Worm (Caenorhabditis elegans) whole organism, midembryonic: ENCODE data around the gene ZK938.10.

Experiments used
- flt-1 ChIP-seq: fragments of 200-800 bp; sonication (Bioruptor generic); IDR thresholded peaks from 2 replicates; pipeline ENCODE4 v1.3.6; 2022; ENCODE audit warnings: missing genetic modification characterization, missing compliant biosample characterization
- klf-2 ChIP-seq: fragments of 200-800 bp; sonication (Bioruptor generic); conservative IDR thresholded peaks from 2 replicates; pipeline ENCODE4 v1.3.6; 2022; ENCODE audit warnings: missing genetic modification reagents, missing genetic modification characterization, missing compliant biosample characterization
- med-1 ChIP-seq: sonication (generic microtip); optimal IDR thresholded peaks from 2 replicates; lab custom pipeline; 2017; ENCODE audit warnings: missing genetic modification characterization, mild to moderate bottlenecking, missing compliant biosample characterization, antibody characterized with exemption, missing genetic modification reagents; ENCODE audit not compliant: insufficient read depth
- ztf-23 ChIP-seq: fragments of 200-800 bp; sonication (Bioruptor generic); IDR thresholded peaks from 2 replicates; pipeline ENCODE4 v1.3.6; 2022; ENCODE audit warnings: missing genetic modification reagents, missing genetic modification characterization, missing compliant biosample characterization
- ztf-29 ChIP-seq: fragments of 200-800 bp; sonication (Bioruptor generic); IDR thresholded peaks from 2 replicates; pipeline ENCODE4 v1.3.6; 2022; ENCODE audit warnings: missing genetic modification reagents, missing genetic modification characterization, missing compliant biosample characterization

- TF ChIP-seq ztf-29 (GFP tag; lab: Robert Waterston, UW) (no peak), klf-2 (no peak), med-1 (GFP tag; lab: Kevin White, UChicago) (no peak), flt-1 (GFP tag; lab: Robert Waterston, UW) (no peak), ztf-23 (no peak)
These were observed 22.1 kb upstream of the ZK938.10 start, which contains the start of gene chil-8 for ce11 chrII:9872961-9873360.
